Fruit fly (Drosophila melanogaster) whole organism, pupa: ENCODE data around the gene CG32026.
A peak's percentile ranks its signal among the peaks of the same experiment; 100 is the strongest.

Experiments
- CG10348 ChIP-seq: fragments of 200-800 bp; sonication (Bioruptor generic); IDR thresholded peaks from 2 replicates; pipeline ENCODE4 v1.3.6; 2022; ENCODE audit warnings: missing biosample characterization, missing genetic modification characterization
- CG12605 ChIP-seq: fragments of 200-800 bp; sonication (Bioruptor generic); IDR thresholded peaks from 2 replicates; pipeline ENCODE4 v1.3.6; 2022; ENCODE audit warnings: missing biosample characterization, missing genetic modification characterization
- CG13204 ChIP-seq: fragments of 200-800 bp; sonication (Bioruptor generic); optimal IDR thresholded peaks from 2 replicates; lab custom pipeline; 2018; ENCODE audit warnings: missing biosample characterization, mild to moderate bottlenecking, missing genetic modification characterization, moderate library complexity
- CG14655 ChIP-seq: fragments of 200-800 bp; sonication (Bioruptor generic); optimal IDR thresholded peaks from 3 replicates; lab custom pipeline; 2017; ENCODE audit warnings: mild to moderate bottlenecking, missing biosample characterization, missing genetic modification reagents, missing genetic modification characterization
- CG15710 ChIP-seq: fragments of 200-800 bp; sonication (Bioruptor generic); optimal IDR thresholded peaks from 2 replicates; lab custom pipeline; 2018; ENCODE audit warnings: missing biosample characterization, mild to moderate bottlenecking, missing genetic modification characterization, moderate library complexity
- CG17806 ChIP-seq: fragments of 200-800 bp; sonication (Bioruptor generic); optimal IDR thresholded peaks from 2 replicates; lab custom pipeline; 2018; ENCODE audit warnings: missing biosample characterization, mild to moderate bottlenecking, missing genetic modification characterization, moderate library complexity
- CG32121 ChIP-seq: fragments of 200-800 bp; sonication (Bioruptor generic); IDR thresholded peaks from 2 replicates; pipeline ENCODE4 v1.3.6; 2022; ENCODE audit warnings: missing biosample characterization, missing genetic modification characterization
- CG34367 ChIP-seq: fragments of 200-800 bp; sonication (Bioruptor generic); optimal IDR thresholded peaks from 2 replicates; lab custom pipeline; 2018; ENCODE audit warnings: missing biosample characterization, mild to moderate bottlenecking, missing genetic modification characterization
- CG4496 ChIP-seq: fragments of 200-800 bp; sonication (Bioruptor generic); IDR thresholded peaks from 3 replicates; pipeline ENCODE4 v1.3.6; 2022; ENCODE audit warnings: missing biosample characterization, missing genetic modification characterization
- CG8159 ChIP-seq: fragments of 200-800 bp; sonication (Bioruptor generic); optimal IDR thresholded peaks from 3 replicates; lab custom pipeline; 2018; ENCODE audit warnings: missing biosample characterization, mild to moderate bottlenecking, missing genetic modification characterization, moderate library complexity
- CG8301 ChIP-seq: fragments of 200-800 bp; sonication (Bioruptor generic); optimal IDR thresholded peaks from 2 replicates; lab custom pipeline; 2018; ENCODE audit warnings: missing biosample characterization, mild to moderate bottlenecking, missing genetic modification characterization
- CG9948 ChIP-seq: fragments of 200-800 bp; sonication (Bioruptor generic); optimal IDR thresholded peaks from 2 replicates; lab custom pipeline; 2018; ENCODE audit warnings: missing biosample characterization, mild to moderate bottlenecking, missing genetic modification characterization, moderate library complexity
- D1 ChIP-seq: fragments of 200-800 bp; sonication (Bioruptor generic); optimal IDR thresholded peaks from 2 replicates; lab custom pipeline; 2018; ENCODE audit warnings: missing biosample characterization, mild to moderate bottlenecking, missing genetic modification characterization, moderate library complexity
- EcR ChIP-seq: fragments of 200-800 bp; sonication (Bioruptor generic); optimal IDR thresholded peaks from 3 replicates; lab custom pipeline; 2019; ENCODE audit warnings: missing biosample characterization, missing genetic modification characterization, mild to moderate bottlenecking, moderate library complexity, missing genetic modification reagents
- Ets98B ChIP-seq: fragments of 200-800 bp; sonication (Bioruptor generic); IDR thresholded peaks from 2 replicates; pipeline ENCODE4 v1.3.6; 2022; ENCODE audit warnings: missing biosample characterization, missing genetic modification characterization
- Pif1A ChIP-seq: fragments of 200-800 bp; sonication (Bioruptor generic); optimal IDR thresholded peaks from 3 replicates; lab custom pipeline; 2016; ENCODE audit warnings: missing biosample characterization, missing genetic modification characterization
- Pif1B ChIP-seq: fragments of 200-800 bp; sonication (Bioruptor generic); optimal IDR thresholded peaks from 3 replicates; lab custom pipeline; 2016; ENCODE audit warnings: missing biosample characterization, missing genetic modification characterization
- Snoo ChIP-seq: fragments of 200-800 bp; sonication (Bioruptor generic); optimal IDR thresholded peaks from 3 replicates; lab custom pipeline; 2017; ENCODE audit warnings: missing biosample characterization, mild to moderate bottlenecking, missing genetic modification characterization, inconsistent platforms
- fd96Ca ChIP-seq: fragments of 200-800 bp; sonication (Bioruptor generic); IDR thresholded peaks from 3 replicates; pipeline ENCODE4 v1.3.6; 2022; ENCODE audit warnings: missing biosample characterization, missing genetic modification characterization
- gl ChIP-seq: fragments of 200-800 bp; sonication (Bioruptor generic); optimal IDR thresholded peaks from 2 replicates; lab custom pipeline; 2018; ENCODE audit warnings: missing biosample characterization, mild to moderate bottlenecking, missing genetic modification characterization
- rn ChIP-seq: fragments of 200-800 bp; sonication (Bioruptor generic); IDR thresholded peaks from 2 replicates; pipeline ENCODE4 v1.3.6; 2022; ENCODE audit warnings: missing biosample characterization, missing genetic modification characterization

CG32026 gene

dm6 chr3L:8881778-8882366, 45.6 kb downstream of the CG32026 start:
- TF ChIP-seq CG8301 (tag; lab: Kevin White, UChicago) (peak; percentile 68), gl (tag; lab: Kevin White, UChicago) (peak; percentile 33), CG17806 (tag; lab: Kevin White, UChicago) (peak; percentile 66), CG15710 (tag; lab: Kevin White, UChicago) (peak; percentile 60), Snoo (tag; lab: Kevin White, UChicago) (no peak), CG8159 (tag; lab: Kevin White, UChicago) (peak; percentile 72), fd96Ca (GFP tag; lab: Robert Waterston, UW) (no peak), CG14655 (GFP tag; lab: Kevin White, UChicago) (peak; percentile 84), EcR (GFP tag; lab: Kevin White, UChicago) (no peak), CG34367 (peak; percentile 54), rn (GFP tag; lab: Robert Waterston, UW) (no peak), CG13204 (GFP tag; lab: Kevin White, UChicago) (peak; percentile 43), Ets98B (GFP tag; lab: Robert Waterston, UW) (no peak), CG32121 (no peak), CG9948 (peak; percentile 73), CG4496 (GFP tag; lab: Robert Waterston, UW) (no peak), D1 (tag; lab: Kevin White, UChicago) (peak; percentile 21), CG10348 (GFP tag; lab: Robert Waterston, UW) (no peak), Pif1A (GFP tag; lab: Kevin White, UChicago) (peak; percentile 69), CG12605 (no peak), Pif1B (peak; percentile 44)
